Worm (Caenorhabditis elegans): ENCODE measurements around the gene glo-1.

DNA sequence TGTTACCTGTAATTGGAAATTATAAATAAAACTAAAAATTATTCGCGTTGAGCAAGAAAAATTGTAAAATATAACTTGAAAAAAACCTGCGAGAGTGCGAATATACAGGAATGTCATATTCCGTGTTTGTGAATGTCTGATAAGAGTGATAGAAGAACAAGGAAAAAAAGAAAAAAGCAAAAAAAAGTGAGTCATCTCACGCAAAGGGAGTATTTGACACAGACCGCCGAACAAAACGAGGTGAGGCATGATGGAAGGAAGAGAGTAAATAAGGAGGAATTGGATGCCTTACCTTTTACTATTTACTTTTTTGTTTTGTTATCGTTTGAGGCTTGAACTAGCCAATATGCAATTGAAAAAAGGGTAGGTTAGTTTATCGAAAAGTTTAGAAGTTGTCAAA is 10.3 kb upstream of the glo-1 start, which contains the start of gene F21G4.1:
- TF ChIP-seq W03F9.2 (tag; optimal IDR thresholded peaks at IDR 0.05) (no peak), him-1 (tag; optimal IDR thresholded peaks at IDR 0.05) (no peak), dao-5 (tag; optimal IDR thresholded peaks at IDR 0.05) (no peak)
